Worm (Caenorhabditis elegans) whole organism, late embryonic: ENCODE data around the gene F18E9.8.

ENCODE experiments used
- K02D7.2 ChIP-seq: sonication (generic microtip); optimal IDR thresholded peaks from 2 replicates; lab custom pipeline; 2017; ENCODE audit warnings: mild to moderate bottlenecking, missing genetic modification characterization, missing compliant biosample characterization
- T23F11.4 ChIP-seq: fragments of 200-800 bp; sonication (Bioruptor generic); optimal IDR thresholded peaks from 2 replicates; lab custom pipeline; 2018; ENCODE audit warnings: mild to moderate bottlenecking, missing genetic modification characterization, missing compliant biosample characterization
- ceh-9 ChIP-seq: sonication (generic microtip); optimal IDR thresholded peaks from 2 replicates; lab custom pipeline; 2016; ENCODE audit warnings: mild to moderate bottlenecking, missing genetic modification characterization, inconsistent platforms, missing compliant biosample characterization
- fkh-10 ChIP-seq: fragments of 150-350 bp; optimal IDR thresholded peaks from 2 replicates; lab custom pipeline; 2014; ENCODE audit warnings: missing biosample characterization, missing genetic modification reagents, missing genetic modification characterization
- hlh-30 ChIP-seq: sonication (generic microtip); optimal IDR thresholded peaks from 2 replicates; lab custom pipeline; 2017; ENCODE audit warnings: antibody characterized with exemption, missing genetic modification characterization, missing compliant biosample characterization; ENCODE audit not compliant: insufficient read depth
- lim-6 ChIP-seq: sonication (generic microtip); optimal IDR thresholded peaks from 2 replicates; lab custom pipeline; 2016; ENCODE audit warnings: missing genetic modification characterization, missing compliant biosample characterization
- nhr-11 ChIP-seq: fragments of 150-350 bp; optimal IDR thresholded peaks from 2 replicates; lab custom pipeline; 2014; ENCODE audit warnings: missing biosample characterization, missing genetic modification characterization
- pag-3 ChIP-seq: sonication (generic microtip); optimal IDR thresholded peaks from 2 replicates; lab custom pipeline; 2016; ENCODE audit warnings: missing compliant biosample characterization, missing genetic modification characterization, borderline replicate concordance
- pha-4 ChIP-seq: fragments of 150-350 bp; optimal IDR thresholded peaks from 2 replicates; lab custom pipeline; 2018; ENCODE audit warnings: missing biosample characterization, missing genetic modification reagents, missing genetic modification characterization
- tbx-2 ChIP-seq: sonication (generic microtip); optimal IDR thresholded peaks from 2 replicates; lab custom pipeline; 2016; ENCODE audit warnings: missing genetic modification characterization, missing compliant biosample characterization
- unc-3 ChIP-seq, 2 experiments: fragments of 200-800 bp in 1 of 2; sonication (Bioruptor generic) in 1 of 2; sonication (generic microtip) in 1 of 2; conservative IDR thresholded peaks in 1 of 2; optimal IDR thresholded peaks in 1 of 2; 2 replicates each; pipeline versions ENCODE4 v1.3.6 to Lab custom; 2016 to 2022; ENCODE audit warnings: missing compliant biosample characterization in 2 of 2, missing genetic modification characterization in 2 of 2, missing genetic modification reagents in 1 of 2

DNA sequence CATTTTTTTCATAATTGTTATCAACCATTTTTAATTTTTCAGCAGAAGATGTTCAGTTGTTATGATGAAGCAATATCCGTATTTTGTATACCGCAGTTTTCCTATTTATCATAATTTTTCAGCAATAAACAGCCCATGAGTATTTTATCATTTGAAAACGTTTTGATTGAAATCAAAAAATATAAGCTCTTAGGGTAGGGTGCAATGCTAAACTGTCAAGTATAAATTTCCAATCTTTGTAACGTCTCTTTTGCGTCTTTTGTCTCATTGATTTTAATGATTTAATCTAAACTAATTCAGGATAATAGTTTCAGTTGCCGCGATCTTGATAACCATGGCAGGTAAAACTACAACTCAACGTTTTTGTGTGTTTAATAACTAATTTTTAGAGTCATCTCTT is 19.9 kb upstream of the F18E9.8 start, which contains the start of gene F18E9.1:
- TF ChIP-seq pha-4 (tag; lab: Kevin White, UChicago) (no peak), tbx-2 (tag; lab: Kevin White, UChicago) (no peak), nhr-11 (tag; lab: Kevin White, UChicago) (no peak), unc-3 (GFP tag; conservative IDR thresholded peaks at IDR 0.05; lab: Robert Waterston, UW) (no peak), unc-3 (tag; optimal IDR thresholded peaks at IDR 0.05; lab: Kevin White, UChicago) (no peak), fkh-10 (GFP tag; lab: Kevin White, UChicago) (no peak), pag-3 (tag; lab: Kevin White, UChicago) (no peak), ceh-9 (tag; lab: Kevin White, UChicago) (no peak), K02D7.2 (tag; lab: Kevin White, UChicago) (no peak), hlh-30 (tag; lab: Kevin White, UChicago) (no peak), T23F11.4 (GFP tag; lab: Kevin White, UChicago) (no peak), lim-6 (tag; lab: Kevin White, UChicago) (no peak)
